Worm (Caenorhabditis elegans): ENCODE results near the gene Y75B8A.44.

- TF ChIP-seq F13C5.2 (tag; optimal IDR thresholded peaks at IDR 0.05) (no peak), ceh-13 (GFP tag; optimal IDR thresholded peaks at IDR 0.05) (no peak), ama-1 (optimal IDR thresholded peaks at IDR 0.05) (no peak)
Measured at ce11 chrIII:12223208-12223607, 28.9 kb downstream of the Y75B8A.44 start.

Measured in whole organism, early embryonic.